Worm (Caenorhabditis elegans): ENCODE measurements around the gene gly-3.

The gly-3 gene

ce11 chrIII:7911621-7912020 is 5.9 kb downstream of the gly-3 start, which contains the start of gene ZK688.7 (continued):
- TF ChIP-seq ces-1 (GFP tag; optimal IDR thresholded peaks at IDR 0.05): no peak
- peak; percentile 81 for TF ChIP-seq lin-14 (GFP tag; optimal IDR thresholded peaks at IDR 0.05)
- no peak for TF ChIP-seq egl-27 (tag; optimal IDR thresholded peaks at IDR 0.05)
- TF ChIP-seq dpl-1 (GFP tag; optimal IDR thresholded peaks at IDR 0.05): peak; percentile 8 to 34 (median 33)
- peak; percentile 70 for TF ChIP-seq snu-23 (GFP tag; optimal IDR thresholded peaks at IDR 0.05)
- TF ChIP-seq rnt-1 (tag; optimal IDR thresholded peaks at IDR 0.05): no peak
- no peak for TF ChIP-seq ceh-82 (tag; optimal IDR thresholded peaks at IDR 0.05)
- no peak for TF ChIP-seq ceh-8 (GFP tag; optimal IDR thresholded peaks at IDR 0.05)
- no peak for TF ChIP-seq mab-9 (GFP tag; IDR thresholded peaks at IDR 0.05)
- TF ChIP-seq zip-4 (GFP tag; optimal IDR thresholded peaks at IDR 0.05): no peak
- TF ChIP-seq hpl-2 (GFP tag; optimal IDR thresholded peaks at IDR 0.05): no peak
- TF ChIP-seq nhr-85 (tag): peak; percentile 66
- TF ChIP-seq pax-3 (tag; optimal IDR thresholded peaks at IDR 0.05): no peak
- no peak for TF ChIP-seq tlp-1 (tag; optimal IDR thresholded peaks at IDR 0.05)
- TF ChIP-seq nhr-47 (tag; optimal IDR thresholded peaks at IDR 0.05): no peak
- TF ChIP-seq ceh-63 (GFP tag; optimal IDR thresholded peaks at IDR 0.05): no peak
- TF ChIP-seq unc-130 (tag; optimal IDR thresholded peaks at IDR 0.05): no peak
- TF ChIP-seq Y116A8C.19 (tag; optimal IDR thresholded peaks at IDR 0.05; ENCODE audit: borderline replicate concordance): no peak
- no peak for TF ChIP-seq vab-15 (tag; optimal IDR thresholded peaks at IDR 0.05)
- no peak for TF ChIP-seq zag-1 (tag; optimal IDR thresholded peaks at IDR 0.05)
- no peak for TF ChIP-seq C04F5.9 (tag; optimal IDR thresholded peaks at IDR 0.05)
- no peak for TF ChIP-seq C34B4.2 (tag; optimal IDR thresholded peaks at IDR 0.05)
- TF ChIP-seq lin-35 (GFP tag; optimal IDR thresholded peaks at IDR 0.05): peak in 1 of 2 experiments; percentile 68
- TF ChIP-seq unc-30 (tag; optimal IDR thresholded peaks at IDR 0.05): no peak
- TF ChIP-seq elt-2 (tag; optimal IDR thresholded peaks at IDR 0.05): no peak
- no peak for TF ChIP-seq hlh-17 (GFP tag; optimal IDR thresholded peaks at IDR 0.05; ENCODE audit: borderline replicate concordance)
- no peak for TF ChIP-seq unc-98 (GFP tag; IDR thresholded peaks at IDR 0.05)
- TF ChIP-seq efl-3 (GFP tag; optimal IDR thresholded peaks at IDR 0.05): no peak
- no peak for TF ChIP-seq sptf-1 (tag; optimal IDR thresholded peaks at IDR 0.05)
- TF ChIP-seq nhr-237 (tag; optimal IDR thresholded peaks at IDR 0.05): no peak
- TF ChIP-seq irx-1 (tag; optimal IDR thresholded peaks at IDR 0.05): no peak
- no peak for TF ChIP-seq swsn-7 (tag; optimal IDR thresholded peaks at IDR 0.05)
- no peak for TF ChIP-seq jun-1 (tag; optimal IDR thresholded peaks at IDR 0.05)
- no peak for TF ChIP-seq ama-1 (optimal IDR thresholded peaks at IDR 0.05)
- TF ChIP-seq aly-2 (tag; optimal IDR thresholded peaks at IDR 0.05): no peak
- no peak for TF ChIP-seq nhr-84 (tag; optimal IDR thresholded peaks at IDR 0.05)
- no peak for TF ChIP-seq sox-4 (tag; optimal IDR thresholded peaks at IDR 0.05)
- no peak for TF ChIP-seq ztf-11 (tag; optimal IDR thresholded peaks at IDR 0.05)
- TF ChIP-seq grh-1 (GFP tag; IDR thresholded peaks at IDR 0.05): no peak
- TF ChIP-seq nhr-90 (tag; optimal IDR thresholded peaks at IDR 0.05; ENCODE audit: poor library complexity): peak; percentile 11
- no peak for TF ChIP-seq egl-13 (tag; optimal IDR thresholded peaks at IDR 0.05)
- no peak for TF ChIP-seq snpc-4 (tag; optimal IDR thresholded peaks at IDR 0.05)
- TF ChIP-seq lin-13 (GFP tag; optimal IDR thresholded peaks at IDR 0.05): no peak
- no peak for TF ChIP-seq fkh-8 (tag; optimal IDR thresholded peaks at IDR 0.05)
- TF ChIP-seq C16A3.4 (tag; optimal IDR thresholded peaks at IDR 0.05): no peak
- no peak for TF ChIP-seq dsc-1 (tag; optimal IDR thresholded peaks at IDR 0.05)
- TF ChIP-seq nhr-28 (tag; optimal IDR thresholded peaks at IDR 0.05): no peak
- no peak for TF ChIP-seq nhr-19 (GFP tag; conservative IDR thresholded peaks at IDR 0.05)
- TF ChIP-seq fkh-4 (tag; optimal IDR thresholded peaks at IDR 0.05; ENCODE audit: borderline replicate concordance): no peak
- TF ChIP-seq unc-62 (GFP tag; optimal IDR thresholded peaks at IDR 0.05): no peak
- no peak for TF ChIP-seq tbx-2 (tag; optimal IDR thresholded peaks at IDR 0.05)
- TF ChIP-seq nhr-11 (tag; optimal IDR thresholded peaks at IDR 0.05): no peak
- TF ChIP-seq ztf-4 (tag; optimal IDR thresholded peaks at IDR 0.05): no peak
- no peak for TF ChIP-seq xbp-1 (tag; optimal IDR thresholded peaks at IDR 0.05)
